Fruit fly (Drosophila melanogaster) whole organism, embryonic: ENCODE results near the gene Atg5.

Experiments
- ATbp ChIP-seq: fragments of 200-800 bp; sonication (Bioruptor generic); optimal IDR thresholded peaks from 2 replicates; lab custom pipeline; 2017; ENCODE audit warnings: missing biosample characterization, mild to moderate bottlenecking, missing genetic modification characterization, missing genetic modification reagents
- CG11085 ChIP-seq: fragments of 200-800 bp; sonication (Bioruptor generic); IDR thresholded peaks from 2 replicates; pipeline ENCODE4 v1.3.6; 2022; ENCODE audit warnings: missing biosample characterization, missing genetic modification characterization
- CG11398 ChIP-seq: fragments of 200-800 bp; sonication (Bioruptor generic); optimal IDR thresholded peaks from 2 replicates; lab custom pipeline; 2016; ENCODE audit warnings: missing biosample characterization, missing genetic modification characterization
- CG12659 ChIP-seq: fragments of 200-800 bp; sonication (Bioruptor generic); optimal IDR thresholded peaks from 3 replicates; lab custom pipeline; 2017; ENCODE audit warnings: mild to moderate bottlenecking, missing biosample characterization, missing genetic modification reagents, missing genetic modification characterization
- CG12744 ChIP-seq: fragments of 200-800 bp; sonication (Bioruptor generic); optimal IDR thresholded peaks from 2 replicates; lab custom pipeline; 2016; ENCODE audit warnings: missing biosample characterization, missing genetic modification characterization
- CG12769 ChIP-seq: fragments of 200-800 bp; sonication (Bioruptor generic); optimal IDR thresholded peaks from 2 replicates; lab custom pipeline; 2019; ENCODE audit warnings: missing biosample characterization, mild to moderate bottlenecking, missing genetic modification characterization, moderate library complexity
- CG13624 ChIP-seq: fragments of 200-800 bp; sonication (Bioruptor generic); optimal IDR thresholded peaks from 2 replicates; lab custom pipeline; 2016; ENCODE audit warnings: missing biosample characterization, missing genetic modification characterization
- CG13775 ChIP-seq: fragments of 200-800 bp; sonication (Bioruptor generic); optimal IDR thresholded peaks from 3 replicates; lab custom pipeline; 2017; ENCODE audit warnings: missing biosample characterization, mild to moderate bottlenecking, missing genetic modification characterization
- CG15011 ChIP-seq: fragments of 200-800 bp; sonication (Bioruptor generic); optimal IDR thresholded peaks from 3 replicates; lab custom pipeline; 2018; ENCODE audit warnings: missing biosample characterization, mild to moderate bottlenecking, missing genetic modification characterization
- CG17568 ChIP-seq: fragments of 200-800 bp; sonication (Bioruptor generic); optimal IDR thresholded peaks from 2 replicates; lab custom pipeline; 2018; ENCODE audit warnings: missing biosample characterization, mild to moderate bottlenecking, missing genetic modification characterization, moderate library complexity
- CG32532 ChIP-seq: fragments of 200-800 bp; sonication (Bioruptor generic); IDR thresholded peaks from 2 replicates; pipeline ENCODE4 v1.3.6; 2022; ENCODE audit warnings: missing biosample characterization, missing genetic modification characterization
- CG4707 ChIP-seq: fragments of 200-800 bp; sonication (Bioruptor generic); optimal IDR thresholded peaks from 2 replicates; lab custom pipeline; 2018; ENCODE audit warnings: missing biosample characterization, mild to moderate bottlenecking, missing genetic modification characterization, moderate library complexity
- CG7839 ChIP-seq: fragments of 200-800 bp; sonication (Bioruptor generic); optimal IDR thresholded peaks from 3 replicates; lab custom pipeline; 2018; ENCODE audit warnings: missing biosample characterization, mild to moderate bottlenecking, missing genetic modification characterization, moderate library complexity
- CG7963 ChIP-seq: fragments of 200-800 bp; sonication (Bioruptor generic); IDR thresholded peaks from 3 replicates; pipeline ENCODE4 v1.3.6; 2022; ENCODE audit warnings: missing biosample characterization, missing genetic modification characterization; ENCODE audit not compliant: partially characterized antibody
- CG9215 ChIP-seq: fragments of 200-800 bp; sonication (Bioruptor generic); IDR thresholded peaks from 2 replicates; pipeline ENCODE4 v1.3.6; 2022; ENCODE audit warnings: missing biosample characterization, missing genetic modification characterization
- Camta ChIP-seq: fragments of 200-800 bp; sonication (Bioruptor generic); optimal IDR thresholded peaks from 2 replicates; lab custom pipeline; 2016; ENCODE audit warnings: missing biosample characterization, missing genetic modification characterization
- E2f2 ChIP-seq: fragments of 200-800 bp; sonication (Bioruptor generic); IDR thresholded peaks from 2 replicates; pipeline ENCODE4 v1.3.6; 2022; ENCODE audit warnings: missing biosample characterization, missing genetic modification characterization
- Ets65A ChIP-seq: fragments of 200-800 bp; sonication (Bioruptor generic); peaks from one replicate; lab custom pipeline; 2016; ENCODE audit warnings: missing biosample characterization, missing genetic modification characterization
- Gug ChIP-seq: fragments of 200-800 bp; sonication (Bioruptor generic); IDR thresholded peaks from 4 replicates; pipeline ENCODE4 v1.3.6; 2022; ENCODE audit warnings: missing biosample characterization, missing genetic modification characterization
- HLH54F ChIP-seq: fragments of 200-800 bp; sonication (Bioruptor generic); optimal IDR thresholded peaks from 3 replicates; lab custom pipeline; 2016; ENCODE audit warnings: missing biosample characterization, missing genetic modification characterization
- Hey ChIP-seq: fragments of 200-800 bp; sonication (Bioruptor generic); optimal IDR thresholded peaks from 3 replicates; lab custom pipeline; 2018; ENCODE audit warnings: missing biosample characterization, mild to moderate bottlenecking, missing genetic modification characterization
- Hr51 ChIP-seq, 2 experiments: fragments of 200-800 bp; sonication (Bioruptor generic); optimal IDR thresholded peaks; 2 replicates in 1 of 2; 3 replicates in 1 of 2; lab custom pipeline; 2016 to 2018; ENCODE audit warnings: missing biosample characterization in 2 of 2, missing genetic modification characterization in 2 of 2, mild to moderate bottlenecking in 1 of 2, moderate library complexity in 1 of 2
- Kr ChIP-seq: fragments of 200-800 bp; sonication (Bioruptor generic); optimal IDR thresholded peaks from 2 replicates; lab custom pipeline; 2017; ENCODE audit warnings: missing biosample characterization, mild to moderate bottlenecking, missing genetic modification characterization
- Med ChIP-seq: fragments of 200-800 bp; sonication (Bioruptor generic); peaks from one replicate; lab custom pipeline; 2016; ENCODE audit warnings: missing biosample characterization, missing genetic modification characterization, mild to moderate bottlenecking, inconsistent platforms, moderate library complexity
- Myb ChIP-seq: fragments of 200-800 bp; sonication (Bioruptor generic); optimal IDR thresholded peaks from 2 replicates; lab custom pipeline; 2016; ENCODE audit warnings: missing biosample characterization, missing genetic modification characterization
- NfI ChIP-seq: fragments of 200-800 bp; sonication (Bioruptor generic); optimal IDR thresholded peaks from 3 replicates; lab custom pipeline; 2018; ENCODE audit warnings: missing biosample characterization, mild to moderate bottlenecking, missing genetic modification characterization, moderate library complexity
- Ptx1 ChIP-seq: fragments of 200-800 bp; sonication (Bioruptor generic); IDR thresholded peaks from 2 replicates; pipeline ENCODE4 v1.3.6; 2022; ENCODE audit warnings: missing biosample characterization, missing genetic modification characterization
- Rfx ChIP-seq: fragments of 200-800 bp; sonication (Bioruptor generic); IDR thresholded peaks from 2 replicates; pipeline ENCODE4 v1.3.6; 2022; ENCODE audit warnings: missing biosample characterization, missing genetic modification characterization
- Ssrp ChIP-seq: fragments of 200-800 bp; sonication (Bioruptor generic); optimal IDR thresholded peaks from 2 replicates; lab custom pipeline; 2018; ENCODE audit warnings: missing biosample characterization, mild to moderate bottlenecking, missing genetic modification characterization, moderate library complexity
- Taf1 ChIP-seq: fragments of 200-800 bp; sonication (Bioruptor generic); IDR thresholded peaks from 2 replicates; pipeline ENCODE4 v1.3.6; 2022; ENCODE audit warnings: missing biosample characterization, missing genetic modification characterization
- Xrp1 ChIP-seq: fragments of 200-800 bp; sonication (Bioruptor generic); IDR thresholded peaks from 2 replicates; pipeline ENCODE4 v1.3.6; 2022; ENCODE audit warnings: missing biosample characterization, missing genetic modification characterization
- danr ChIP-seq: fragments of 200-800 bp; sonication (Bioruptor generic); IDR thresholded peaks from 2 replicates; pipeline ENCODE4 v1.3.6; 2022; ENCODE audit warnings: missing biosample characterization, missing genetic modification characterization
- disco-r ChIP-seq: fragments of 200-800 bp; sonication (Bioruptor generic); optimal IDR thresholded peaks from 2 replicates; lab custom pipeline; 2016; ENCODE audit warnings: missing biosample characterization, missing genetic modification characterization
- emc ChIP-seq: fragments of 200-800 bp; sonication (Bioruptor generic); optimal IDR thresholded peaks from 2 replicates; lab custom pipeline; 2016; ENCODE audit warnings: missing biosample characterization, missing genetic modification characterization
- fd3F ChIP-seq: fragments of 200-800 bp; sonication (Bioruptor generic); optimal IDR thresholded peaks from 2 replicates; lab custom pipeline; 2018; ENCODE audit warnings: missing biosample characterization, mild to moderate bottlenecking, missing genetic modification characterization, moderate library complexity
- ftz-f1 ChIP-seq: fragments of 200-800 bp; sonication (Bioruptor generic); optimal IDR thresholded peaks from 2 replicates; lab custom pipeline; 2016; ENCODE audit warnings: missing biosample characterization, missing genetic modification characterization
- fu2 ChIP-seq: fragments of 200-800 bp; sonication (Bioruptor generic); optimal IDR thresholded peaks from 2 replicates; lab custom pipeline; 2016; ENCODE audit warnings: missing biosample characterization, missing genetic modification characterization
- her ChIP-seq: fragments of 200-800 bp; sonication (Bioruptor generic); optimal IDR thresholded peaks from 2 replicates; lab custom pipeline; 2016; ENCODE audit warnings: missing biosample characterization, missing genetic modification characterization
- klu ChIP-seq: fragments of 200-800 bp; sonication (Bioruptor generic); IDR thresholded peaks from 2 replicates; pipeline ENCODE4 v1.3.6; 2022; ENCODE audit warnings: missing biosample characterization, missing genetic modification characterization
- knrl ChIP-seq: fragments of 200-800 bp; sonication (Bioruptor generic); IDR thresholded peaks from 3 replicates; pipeline ENCODE4 v1.3.6; 2022; ENCODE audit warnings: missing biosample characterization, missing genetic modification characterization; ENCODE audit not compliant: partially characterized antibody
- nerfin-2 ChIP-seq: fragments of 200-800 bp; sonication (Bioruptor generic); IDR thresholded peaks from 2 replicates; pipeline ENCODE4 v1.3.6; 2022; ENCODE audit warnings: missing biosample characterization, missing genetic modification characterization; ENCODE audit not compliant: partially characterized antibody
- pfk ChIP-seq: fragments of 200-800 bp; sonication (Bioruptor generic); optimal IDR thresholded peaks from 2 replicates; lab custom pipeline; 2018; ENCODE audit warnings: missing biosample characterization, mild to moderate bottlenecking, missing genetic modification characterization, moderate library complexity
- pnt ChIP-seq: fragments of 200-800 bp; sonication (Bioruptor generic); optimal IDR thresholded peaks from 3 replicates; lab custom pipeline; 2016; ENCODE audit warnings: missing biosample characterization, missing genetic modification characterization
- pum ChIP-seq: fragments of 200-800 bp; sonication (Bioruptor generic); optimal IDR thresholded peaks from 2 replicates; lab custom pipeline; 2016; ENCODE audit warnings: missing biosample characterization, missing genetic modification characterization
- slou ChIP-seq: fragments of 200-800 bp; sonication (Bioruptor generic); optimal IDR thresholded peaks from 3 replicates; lab custom pipeline; 2016; ENCODE audit warnings: missing biosample characterization, missing genetic modification characterization
- slp2 ChIP-seq: fragments of 200-800 bp; sonication (Bioruptor generic); optimal IDR thresholded peaks from 2 replicates; lab custom pipeline; 2016; ENCODE audit warnings: missing biosample characterization, missing genetic modification characterization
- unpg ChIP-seq: fragments of 200-800 bp; sonication (Bioruptor generic); optimal IDR thresholded peaks from 3 replicates; lab custom pipeline; 2018; ENCODE audit warnings: missing biosample characterization, mild to moderate bottlenecking, missing genetic modification characterization, moderate library complexity
- zfh2 ChIP-seq: fragments of 200-800 bp; sonication (Bioruptor generic); optimal IDR thresholded peaks from 2 replicates; lab custom pipeline; 2016; ENCODE audit warnings: missing biosample characterization, missing genetic modification characterization

Gene Atg5

DNA sequence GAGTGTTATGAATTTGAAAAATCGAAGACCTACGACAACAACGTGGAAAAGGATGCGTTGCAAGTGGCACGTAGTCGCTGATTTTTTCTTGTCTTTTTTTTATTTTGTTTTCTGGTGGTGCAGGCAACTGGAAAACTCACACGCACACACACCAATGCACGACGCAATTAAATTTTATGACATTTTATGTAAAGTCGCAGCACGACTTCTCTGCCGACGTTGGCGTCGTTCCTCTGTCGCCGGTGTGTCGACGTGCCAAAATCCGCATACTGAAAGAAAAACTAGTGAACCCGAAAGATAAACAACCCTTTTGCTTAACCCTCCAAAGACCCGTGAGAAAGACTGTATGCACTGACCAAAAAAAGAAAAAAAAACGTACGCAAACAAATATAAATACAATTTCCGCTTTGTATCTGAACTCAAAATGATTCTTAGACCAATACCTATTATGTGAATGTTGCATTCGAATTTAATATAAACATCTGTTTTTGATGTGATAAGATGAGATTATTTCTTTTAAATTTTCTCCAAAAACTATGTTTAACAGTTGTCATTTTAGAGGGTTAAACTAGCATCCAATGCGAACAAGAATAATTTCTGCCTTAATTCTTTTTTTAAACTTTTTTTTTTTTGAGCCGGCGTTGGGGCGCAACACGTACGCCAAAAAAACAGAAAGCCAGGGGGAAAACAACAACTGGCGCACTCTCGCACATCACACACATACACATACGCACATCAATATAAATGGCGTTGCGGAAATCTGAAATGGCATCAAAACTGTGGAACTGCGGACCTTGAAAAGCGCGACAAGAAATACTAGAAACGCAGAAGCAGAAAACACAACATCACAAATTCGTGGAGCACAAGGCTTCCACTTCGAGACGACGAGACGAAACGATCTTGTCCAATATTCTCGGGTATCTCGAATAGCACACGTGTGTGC is 10.6 kb upstream of the Atg5 start (continued):
- TF ChIP-seq danr (0 out of 2 replicates have a peak, but pooled peaks have one; percentile 29), her (GFP tag; lab: Kevin White, UChicago) (peak; percentile 50), CG12769 (tag; lab: Kevin White, UChicago) (peak; percentile 88), CG7839 (tag; lab: Kevin White, UChicago) (peak; percentile 31), CG13624 (peak; percentile 26), Gug (GFP tag; lab: Robert Waterston, UW) (peak; percentile 12; the same call in 1 of the 4 replicates), Ssrp (tag; lab: Kevin White, UChicago) (peak; percentile 17), disco-r (GFP tag; lab: Kevin White, UChicago) (peak; percentile 29), CG11398 (peak; percentile 58), unpg (GFP tag; lab: Kevin White, UChicago) (peak; percentile 25), CG4707 (GFP tag; lab: Kevin White, UChicago) (no peak), CG12659 (GFP tag; lab: Kevin White, UChicago) (peak; percentile 26), fd3F (GFP tag; lab: Kevin White, UChicago) (peak; percentile 24), Ets65A (GFP tag; lab: Kevin White, UChicago) (peak; percentile 73), klu (0 out of 2 replicates have a peak, but pooled peaks have one; percentile 20), Taf1 (GFP tag; lab: Robert Waterston, UW) (0 out of 2 replicates have a peak, but pooled peaks have one; percentile 10), CG13775 (GFP tag; lab: Kevin White, UChicago) (peak; percentile 32), emc (GFP tag; lab: Kevin White, UChicago) (peak; percentile 5), slp2 (GFP tag; lab: Kevin White, UChicago) (peak; percentile 24), zfh2 (GFP tag; lab: Kevin White, UChicago) (peak; percentile 70), ftz-f1 (peak; percentile 69), Hr51 (GFP tag; optimal IDR thresholded peaks at IDR 0.05; lab: Kevin White, UChicago) (peak in 1 of 2 experiments; percentile 30), NfI (GFP tag; lab: Kevin White, UChicago) (peak; percentile 6), slou (GFP tag; lab: Kevin White, UChicago) (peak; percentile 61), CG12744 (GFP tag; lab: Kevin White, UChicago) (no peak), CG15011 (peak; percentile 11), nerfin-2 (GFP tag; lab: Robert Waterston, UW) (no peak), Kr (peak; percentile 59), HLH54F (GFP tag; lab: Kevin White, UChicago) (peak; percentile 42), E2f2 (GFP tag; lab: Robert Waterston, UW) (no peak), Med (GFP tag; lab: Kevin White, UChicago) (peak; percentile 84), CG11085 (GFP tag; lab: Robert Waterston, UW) (no peak), CG7963 (no peak), pum (peak; percentile 5), knrl (GFP tag; lab: Robert Waterston, UW) (no peak), Rfx (peak; percentile 66), Ptx1 (GFP tag; lab: Robert Waterston, UW) (0 out of 2 replicates have a peak, but pooled peaks have one; percentile 8), Hey (tag; lab: Kevin White, UChicago) (no peak), CG32532 (peak; percentile 57), pfk (GFP tag; lab: Kevin White, UChicago) (no peak), pnt (peak; percentile 5), fu2 (peak; percentile 62), Xrp1 (GFP tag; lab: Robert Waterston, UW) (peak; percentile 23; the same call in 1 of the 2 replicates), ATbp (no peak), CG9215 (GFP tag; lab: Robert Waterston, UW) (peak; percentile 66), CG17568 (GFP tag; lab: Kevin White, UChicago) (no peak), Camta (GFP tag; lab: Kevin White, UChicago) (peak; percentile 2), Myb (GFP tag; lab: Kevin White, UChicago) (peak; percentile 43)
